Worm (Caenorhabditis elegans): ENCODE data around the gene srg-11.

The srg-11 gene

DNA sequence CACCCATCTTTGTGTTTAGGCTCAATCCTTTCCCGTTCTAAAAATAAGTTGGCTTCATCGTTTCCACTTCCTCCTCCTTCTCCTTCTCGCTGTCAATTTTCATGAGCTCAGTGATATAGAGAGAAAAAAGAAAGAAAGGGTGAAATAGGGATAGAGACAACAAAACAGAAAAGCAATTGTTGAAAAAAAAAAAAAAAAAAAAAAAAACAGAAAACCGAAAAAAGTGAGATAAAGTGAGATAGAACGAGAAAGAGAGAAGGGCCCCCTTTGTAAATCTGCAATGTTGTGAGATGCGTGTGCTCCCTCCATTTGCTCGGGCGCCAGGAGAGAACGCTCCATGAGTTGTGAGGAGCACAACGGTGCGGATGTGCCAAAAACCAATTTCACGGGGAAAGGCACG is 44.1 kb downstream of the srg-11 start (continued):
- no peak for TF ChIP-seq php-3 (GFP tag; IDR thresholded peaks at IDR 0.05)
- no peak for TF ChIP-seq hlh-30 (tag; optimal IDR thresholded peaks at IDR 0.05; ENCODE audit: insufficient read depth)
- TF ChIP-seq tra-1 (GFP tag; IDR thresholded peaks at IDR 0.05), result no peak
- TF ChIP-seq unc-39 (tag; optimal IDR thresholded peaks at IDR 0.05), result no peak
- peak; percentile 67; the same call in 1 of the 2 replicates for TF ChIP-seq ctbp-1 (GFP tag; IDR thresholded peaks at IDR 0.05)
- no peak for TF ChIP-seq F26F4.8 (GFP tag; conservative IDR thresholded peaks at IDR 0.05)
- TF ChIP-seq attf-4 (tag; optimal IDR thresholded peaks at IDR 0.05), result no peak
- 0 out of 2 replicates have a peak, but pooled peaks have one; percentile 16 for TF ChIP-seq hmg-1.1 (GFP tag; IDR thresholded peaks at IDR 0.05)
- TF ChIP-seq zfp-2 (tag; optimal IDR thresholded peaks at IDR 0.05), result no peak
- no peak for TF ChIP-seq F49E8.2 (tag; optimal IDR thresholded peaks at IDR 0.05; ENCODE audit: borderline replicate concordance)
- TF ChIP-seq unc-62 (GFP tag; optimal IDR thresholded peaks at IDR 0.05 in 1 of 2), result peak in 1 of 2 experiments; percentile 70
- no peak for TF ChIP-seq unc-62 (tag; optimal IDR thresholded peaks at IDR 0.05)
- TF ChIP-seq Y48G9A.11 (GFP tag; IDR thresholded peaks at IDR 0.05), result no peak
- TF ChIP-seq dve-1 (tag; optimal IDR thresholded peaks at IDR 0.05; ENCODE audit: insufficient read depth), result no peak
- no peak for TF ChIP-seq nhr-41 (GFP tag; IDR thresholded peaks at IDR 0.05)
- no peak for TF ChIP-seq lin-29 (GFP tag; IDR thresholded peaks at IDR 0.05)
- no peak for TF ChIP-seq nhr-102 (tag; optimal IDR thresholded peaks at IDR 0.05)
- TF ChIP-seq madf-9 (GFP tag; conservative IDR thresholded peaks at IDR 0.05), result no peak
- no peak for TF ChIP-seq lim-7 (GFP tag; IDR thresholded peaks at IDR 0.05)
- no peak for TF ChIP-seq Y105C5A.15 (GFP tag; IDR thresholded peaks at IDR 0.05)

Data from whole organism, L4 larva.